Worm (Caenorhabditis elegans) whole organism, L1 larva: ENCODE measurements around the gene F49H6.17.

Experiments
- C04F5.9 ChIP-seq: sonication (generic microtip); optimal IDR thresholded peaks from 2 replicates; lab custom pipeline; 2016; ENCODE audit warnings: missing genetic modification characterization, missing compliant biosample characterization
- F16B12.6 ChIP-seq: fragments of 150-350 bp; optimal IDR thresholded peaks from 2 replicates; lab custom pipeline; 2014; ENCODE audit warnings: missing biosample characterization, missing genetic modification characterization
- aly-2 ChIP-seq: fragments of 150-350 bp; optimal IDR thresholded peaks from 2 replicates; lab custom pipeline; 2014; ENCODE audit warnings: missing biosample characterization, missing genetic modification characterization
- ceh-8 ChIP-seq: fragments of 200-800 bp; sonication (Bioruptor generic); optimal IDR thresholded peaks from 2 replicates; lab custom pipeline; 2018; ENCODE audit warnings: mild to moderate bottlenecking, missing genetic modification characterization, moderate library complexity, missing compliant biosample characterization
- ceh-82 ChIP-seq, 3 experiments: fragments of 150-350 bp in 1 of 3; sonication (generic microtip) in 2 of 3; optimal IDR thresholded peaks; 2 replicates each; lab custom pipeline; 2014 to 2017; ENCODE audit warnings: missing biosample characterization in 3 of 3, missing genetic modification characterization in 3 of 3
- dsc-1 ChIP-seq: sonication (generic microtip); optimal IDR thresholded peaks from 2 replicates; lab custom pipeline; 2016; ENCODE audit warnings: mild to moderate bottlenecking, missing genetic modification characterization, missing compliant biosample characterization
- egl-13 ChIP-seq: sonication (generic microtip); optimal IDR thresholded peaks from 2 replicates; lab custom pipeline; 2016; ENCODE audit warnings: missing genotype, missing genetic modification reagents, missing genetic modification characterization, missing compliant biosample characterization
- elt-2 ChIP-seq: sonication (generic microtip); optimal IDR thresholded peaks from 2 replicates; lab custom pipeline; 2016; ENCODE audit warnings: missing genetic modification characterization, mild to moderate bottlenecking, inconsistent platforms, missing compliant biosample characterization, missing genetic modification reagents
- elt-3 ChIP-seq, 6 experiments: fragments of 150-350 bp in 1 of 6; sonication (generic microtip); optimal IDR thresholded peaks; 2 replicates each; lab custom pipeline; 2017 to 2018; ENCODE audit warnings: missing biosample characterization in 6 of 6, missing genetic modification characterization in 6 of 6, inconsistent platforms in 1 of 6
- ets-5 ChIP-seq: fragments of 200-800 bp; sonication (Bioruptor generic); IDR thresholded peaks from 2 replicates; pipeline ENCODE4 v1.3.6; 2022; ENCODE audit warnings: missing genetic modification characterization, missing compliant biosample characterization
- fkh-10 ChIP-seq: sonication (generic microtip); optimal IDR thresholded peaks from 2 replicates; lab custom pipeline; 2017; ENCODE audit warnings: missing biosample characterization, missing genetic modification reagents, missing genetic modification characterization
- fkh-4 ChIP-seq: sonication (generic microtip); optimal IDR thresholded peaks from 2 replicates; lab custom pipeline; 2016; ENCODE audit warnings: missing compliant biosample characterization, missing genetic modification characterization, borderline replicate concordance
- fkh-8 ChIP-seq: sonication (generic microtip); optimal IDR thresholded peaks from 2 replicates; lab custom pipeline; 2016; ENCODE audit warnings: mild to moderate bottlenecking, missing genetic modification characterization, missing compliant biosample characterization
- grh-1 ChIP-seq: fragments of 200-800 bp; sonication (Bioruptor generic); IDR thresholded peaks from 2 replicates; pipeline ENCODE4 v1.3.6; 2022; ENCODE audit warnings: missing genetic modification reagents, missing genetic modification characterization, missing compliant biosample characterization
- hlh-17 ChIP-seq: fragments of 200-800 bp; sonication (Bioruptor generic); optimal IDR thresholded peaks from 2 replicates; lab custom pipeline; 2018; ENCODE audit warnings: missing genetic modification characterization, mild to moderate bottlenecking, missing compliant biosample characterization, moderate library complexity, borderline replicate concordance
- hlh-4 ChIP-seq: sonication (generic microtip); optimal IDR thresholded peaks from 2 replicates; lab custom pipeline; 2016; ENCODE audit warnings: mild to moderate bottlenecking, missing genetic modification characterization, missing compliant biosample characterization
- hpl-2 ChIP-seq: fragments of 150-350 bp; optimal IDR thresholded peaks from 2 replicates; lab custom pipeline; 2014; ENCODE audit warnings: missing biosample characterization, missing genetic modification reagents, missing genetic modification characterization
- irx-1 ChIP-seq: sonication (generic microtip); optimal IDR thresholded peaks from 2 replicates; lab custom pipeline; 2016; ENCODE audit warnings: missing genetic modification characterization, missing compliant biosample characterization
- lin-14 ChIP-seq: fragments of 200-800 bp; sonication (Bioruptor generic); optimal IDR thresholded peaks from 2 replicates; lab custom pipeline; 2018; ENCODE audit warnings: mild to moderate bottlenecking, missing genetic modification characterization, moderate library complexity, missing compliant biosample characterization
- lin-15B ChIP-seq: fragments of 150-350 bp; sonication (generic microtip); optimal IDR thresholded peaks from 3 replicates; lab custom pipeline; 2014; ENCODE audit warnings: missing biosample characterization, missing genetic modification characterization
- lin-39 ChIP-seq: fragments of 150-350 bp; optimal IDR thresholded peaks from 2 replicates; lab custom pipeline; 2014; ENCODE audit warnings: missing biosample characterization, missing genetic modification reagents, missing genetic modification characterization
- mef-2 ChIP-seq: fragments of 150-350 bp; optimal IDR thresholded peaks from 2 replicates; lab custom pipeline; 2014; ENCODE audit warnings: missing biosample characterization, missing genetic modification characterization
- nhr-12 ChIP-seq: sonication (generic microtip); optimal IDR thresholded peaks from 2 replicates; lab custom pipeline; 2017; ENCODE audit warnings: missing biosample characterization, missing genetic modification characterization
- nhr-19 ChIP-seq: fragments of 200-800 bp; sonication (Bioruptor generic); conservative IDR thresholded peaks from 2 replicates; pipeline ENCODE4 v1.3.6; 2022; ENCODE audit warnings: missing genetic modification characterization, missing compliant biosample characterization
- nhr-20 ChIP-seq: sonication (generic microtip); optimal IDR thresholded peaks from 2 replicates; lab custom pipeline; 2016; ENCODE audit warnings: mild to moderate bottlenecking, missing genetic modification characterization, missing compliant biosample characterization
- nhr-28 ChIP-seq: fragments of 150-350 bp; optimal IDR thresholded peaks from 2 replicates; lab custom pipeline; 2014; ENCODE audit warnings: missing biosample characterization, missing genetic modification characterization
- nhr-47 ChIP-seq: sonication (generic microtip); optimal IDR thresholded peaks from 2 replicates; lab custom pipeline; 2016; ENCODE audit warnings: mild to moderate bottlenecking, missing genetic modification characterization, moderate library complexity, missing compliant biosample characterization
- nhr-71 ChIP-seq: sonication (generic microtip); optimal IDR thresholded peaks from 2 replicates; lab custom pipeline; 2016; ENCODE audit warnings: mild to moderate bottlenecking, missing genetic modification characterization, moderate library complexity, missing compliant biosample characterization
- nhr-77 ChIP-seq: fragments of 150-350 bp; optimal IDR thresholded peaks from 2 replicates; lab custom pipeline; 2014; ENCODE audit warnings: missing biosample characterization, missing genetic modification characterization
- nhr-84 ChIP-seq: sonication (generic microtip); optimal IDR thresholded peaks from 2 replicates; lab custom pipeline; 2017; ENCODE audit warnings: missing biosample characterization, missing genetic modification characterization
- nhr-85 ChIP-seq: sonication (generic microtip); peaks from one replicate; lab custom pipeline; 2016; ENCODE audit warnings: missing genetic modification characterization, inconsistent platforms, missing compliant biosample characterization
- pag-3 ChIP-seq: sonication (generic microtip); optimal IDR thresholded peaks from 2 replicates; lab custom pipeline; 2017; ENCODE audit warnings: missing genetic modification characterization, mild to moderate bottlenecking, missing compliant biosample characterization, antibody characterized with exemption, borderline replicate concordance; ENCODE audit not compliant: insufficient read depth
- pax-3 ChIP-seq: fragments of 200-800 bp; sonication (Bioruptor generic); optimal IDR thresholded peaks from 2 replicates; lab custom pipeline; 2018; ENCODE audit warnings: mild to moderate bottlenecking, missing genetic modification characterization, moderate library complexity, missing compliant biosample characterization
- rnt-1 ChIP-seq: sonication (generic microtip); optimal IDR thresholded peaks from 2 replicates; lab custom pipeline; 2016; ENCODE audit warnings: mild to moderate bottlenecking, missing genetic modification characterization, moderate library complexity, missing compliant biosample characterization
- snpc-4 ChIP-seq: fragments of 150-350 bp; optimal IDR thresholded peaks from 2 replicates; lab custom pipeline; 2014; ENCODE audit warnings: missing biosample characterization, missing genetic modification characterization
- sox-4 ChIP-seq: sonication (generic microtip); optimal IDR thresholded peaks from 2 replicates; lab custom pipeline; 2016; ENCODE audit warnings: missing genetic modification characterization, missing compliant biosample characterization
- sptf-1 ChIP-seq: fragments of 150-350 bp; optimal IDR thresholded peaks from 2 replicates; lab custom pipeline; 2014; ENCODE audit warnings: missing biosample characterization, missing genetic modification characterization
- tbx-2 ChIP-seq: sonication (generic microtip); optimal IDR thresholded peaks from 2 replicates; lab custom pipeline; 2016; ENCODE audit warnings: missing genetic modification characterization, missing compliant biosample characterization
- tlp-1 ChIP-seq: fragments of 150-350 bp; optimal IDR thresholded peaks from 2 replicates; lab custom pipeline; 2014; ENCODE audit warnings: missing biosample characterization, missing genetic modification characterization
- unc-130 ChIP-seq: fragments of 150-350 bp; optimal IDR thresholded peaks from 2 replicates; lab custom pipeline; 2017; ENCODE audit warnings: missing biosample characterization, missing genetic modification characterization, inconsistent platforms
- unc-86 ChIP-seq: sonication (generic microtip); optimal IDR thresholded peaks from 2 replicates; lab custom pipeline; 2016; ENCODE audit warnings: missing genetic modification characterization, missing compliant biosample characterization
- vab-15 ChIP-seq: sonication (generic microtip); optimal IDR thresholded peaks from 2 replicates; lab custom pipeline; 2017; ENCODE audit warnings: missing genotype, mild to moderate bottlenecking, missing genetic modification characterization, missing compliant biosample characterization
- ztf-11 ChIP-seq, 2 experiments: sonication (generic microtip); optimal IDR thresholded peaks; 2 replicates each; lab custom pipeline; 2016 to 2017; ENCODE audit warnings: missing genetic modification characterization in 2 of 2, missing biosample characterization in 1 of 2, missing compliant biosample characterization in 1 of 2

Gene F49H6.17

DNA sequence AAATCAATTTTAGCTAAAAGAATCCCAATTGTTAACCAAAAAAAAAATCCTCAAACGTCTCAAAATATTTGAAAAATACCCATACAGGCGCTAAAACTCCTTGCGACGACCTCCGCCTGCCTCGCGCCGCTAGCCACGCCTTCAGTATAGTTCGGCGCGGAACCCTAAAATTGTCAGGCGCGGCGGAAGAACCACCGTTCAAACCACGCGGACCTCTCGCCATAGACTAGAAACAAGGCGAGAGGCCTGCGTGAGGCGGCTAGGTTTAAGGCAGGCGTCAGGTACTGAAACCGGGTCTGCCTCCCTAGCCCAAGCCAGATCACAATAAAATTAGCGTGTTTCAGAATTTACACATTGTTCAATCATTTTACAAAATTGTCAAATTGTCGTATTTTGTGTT, 27.4 kb upstream of the F49H6.17 start:
- TF ChIP-seq aly-2 (tag; lab: Kevin White, UChicago) = no peak
- no peak for TF ChIP-seq pag-3 (tag; lab: Kevin White, UChicago)
- no peak for TF ChIP-seq grh-1 (GFP tag; lab: Robert Waterston, UW)
- no peak for TF ChIP-seq nhr-47 (tag; lab: Kevin White, UChicago)
- TF ChIP-seq ztf-11 (tag; optimal IDR thresholded peaks at IDR 0.05; lab: Kevin White, UChicago) = no peak
- no peak for TF ChIP-seq hlh-4
- TF ChIP-seq nhr-85 (tag; lab: Kevin White, UChicago) = no peak
- no peak for TF ChIP-seq nhr-12 (tag; lab: Kevin White, UChicago)
- no peak for TF ChIP-seq irx-1 (tag; lab: Kevin White, UChicago)
- no peak for TF ChIP-seq hlh-17 (GFP tag; lab: Kevin White, UChicago)
- no peak for TF ChIP-seq tbx-2
- TF ChIP-seq, all 84 proteins: peak for 0

DNA sequence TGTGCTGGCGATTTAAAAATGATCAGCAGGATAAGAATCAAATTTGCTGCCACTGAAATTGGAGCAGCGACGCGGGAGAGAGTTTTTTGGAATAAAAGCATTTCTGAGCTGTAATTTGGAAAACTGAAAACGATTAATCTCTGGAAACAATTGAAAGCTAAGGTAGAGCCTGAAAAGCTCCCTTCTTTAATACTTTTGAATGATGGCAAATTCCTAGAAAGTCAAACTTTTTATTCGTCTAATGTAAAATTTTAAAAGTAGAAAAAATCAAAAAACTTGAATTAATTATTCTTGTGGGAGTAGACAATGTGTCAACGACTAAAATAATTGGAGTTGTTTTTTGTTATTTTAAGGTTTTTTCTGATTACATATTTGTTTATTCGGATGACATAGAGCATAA, 19.6 kb upstream of the F49H6.17 start, which contains the start of gene str-217:
Gene str-217 (minus strand): TSS at position 101 of the 400 bp plus-strand sequence.
- no peak for TF ChIP-seq snpc-4 (tag; lab: Kevin White, UChicago)
- TF ChIP-seq fkh-8 (tag; lab: Kevin White, UChicago) = no peak
- no peak for TF ChIP-seq nhr-28 (tag; lab: Kevin White, UChicago)
- no peak for TF ChIP-seq hlh-4
- TF ChIP-seq hpl-2 (GFP tag; lab: Kevin White, UChicago) = no peak
- TF ChIP-seq lin-14 (GFP tag; lab: Kevin White, UChicago) = no peak
- TF ChIP-seq tbx-2 = no peak
- TF ChIP-seq vab-15 (tag; lab: Kevin White, UChicago) = no peak
- no peak for TF ChIP-seq grh-1 (GFP tag; lab: Robert Waterston, UW)
- TF ChIP-seq mef-2 (tag; lab: Kevin White, UChicago) = no peak
- TF ChIP-seq nhr-84 (tag; lab: Kevin White, UChicago) = no peak
- no peak for TF ChIP-seq fkh-4 (tag; lab: Kevin White, UChicago)
- TF ChIP-seq ceh-82 (tag; optimal IDR thresholded peaks at IDR 0.05; lab: Kevin White, UChicago) = no peak
- TF ChIP-seq, all 84 proteins: peak for 0

DNA sequence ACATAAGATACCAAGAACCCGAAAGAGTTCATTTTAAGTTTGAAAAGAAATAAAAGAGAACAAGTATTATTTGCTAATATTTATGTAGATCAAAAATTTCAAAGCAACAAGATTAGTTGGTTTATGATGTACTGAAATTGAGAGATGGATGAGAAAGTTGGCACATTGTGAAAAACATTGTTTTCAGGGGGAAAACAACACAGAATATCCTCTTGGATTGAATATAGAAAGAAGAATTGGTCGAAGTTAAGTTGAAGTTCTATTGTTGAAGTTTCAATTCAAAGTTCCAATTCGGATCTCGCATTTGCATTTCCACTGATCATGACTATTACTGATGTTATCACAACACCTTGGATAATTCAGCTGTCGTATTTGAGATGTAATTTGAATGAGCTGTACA, 19.2 kb upstream of the F49H6.17 start:
- TF ChIP-seq nhr-20 (no peak), elt-2 (no peak), C04F5.9 (tag; lab: Kevin White, UChicago) (no peak), tlp-1 (no peak), rnt-1 (tag; lab: Kevin White, UChicago) (no peak), fkh-10 (GFP tag; lab: Kevin White, UChicago) (no peak), mef-2 (tag; lab: Kevin White, UChicago) (no peak), dsc-1 (no peak), ztf-11 (tag; optimal IDR thresholded peaks at IDR 0.05; lab: Kevin White, UChicago) (no peak), nhr-71 (tag; lab: Kevin White, UChicago) (no peak), sptf-1 (tag; lab: Kevin White, UChicago) (no peak), snpc-4 (tag; lab: Kevin White, UChicago) (no peak), pax-3 (no peak), nhr-19 (GFP tag; lab: Robert Waterston, UW) (no peak), hlh-4 (no peak), lin-15B (no peak), fkh-4 (tag; lab: Kevin White, UChicago) (no peak)
- TF ChIP-seq, all 84 proteins: peak for 0

DNA sequence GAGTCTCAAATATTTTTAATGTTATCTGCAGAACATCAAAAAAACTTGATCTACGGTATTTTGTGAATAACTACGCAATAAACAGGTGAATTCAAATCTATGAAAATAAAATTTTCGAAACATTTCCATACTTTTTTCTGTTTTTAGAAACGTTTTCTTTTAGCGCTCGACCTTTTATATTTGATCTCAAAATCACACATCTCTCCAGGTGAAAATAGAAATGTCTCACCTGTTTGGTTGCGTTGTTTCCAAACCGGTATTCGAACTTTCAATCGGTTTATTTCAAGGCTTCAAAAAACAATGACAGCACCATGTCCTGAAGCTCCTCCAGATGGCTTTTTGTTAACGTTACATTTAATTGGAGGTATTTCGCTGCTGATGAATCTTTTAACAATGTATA, 18.6 kb upstream of the F49H6.17 start, which contains the start of gene sri-9:
Gene sri-9 (plus strand): TSS at position 301 of the 400 bp plus-strand sequence.
- TF ChIP-seq aly-2 (tag; lab: Kevin White, UChicago) = no peak
- no peak for TF ChIP-seq nhr-28 (tag; lab: Kevin White, UChicago)
- no peak for TF ChIP-seq ets-5
- no peak for TF ChIP-seq unc-86 (tag; lab: Kevin White, UChicago)
- no peak for TF ChIP-seq F16B12.6
- no peak for TF ChIP-seq ceh-82 (tag; optimal IDR thresholded peaks at IDR 0.05; lab: Kevin White, UChicago)
- no peak for TF ChIP-seq lin-39 (tag; lab: Kevin White, UChicago)
- TF ChIP-seq elt-3 (tag; optimal IDR thresholded peaks at IDR 0.05; lab: Kevin White, UChicago) = no peak
- TF ChIP-seq nhr-47 (tag; lab: Kevin White, UChicago) = no peak
- no peak for TF ChIP-seq nhr-77
- no peak for TF ChIP-seq sox-4 (tag; lab: Kevin White, UChicago)
- no peak for TF ChIP-seq egl-13
- TF ChIP-seq pax-3 = no peak
- no peak for TF ChIP-seq ceh-8 (GFP tag; lab: Kevin White, UChicago)
- no peak for TF ChIP-seq unc-130 (tag; lab: Kevin White, UChicago)
- TF ChIP-seq rnt-1 (tag; lab: Kevin White, UChicago) = no peak
